Worm (Caenorhabditis elegans) whole organism, mixed stage, embryonic: ENCODE data around the gene Y54F10BM.9.

Source experiments
- blmp-1 ChIP-seq: fragments of 150-350 bp; optimal IDR thresholded peaks from 2 replicates; lab custom pipeline; 2014; ENCODE audit warnings: missing biosample characterization, missing genetic modification characterization
- nhr-2 ChIP-seq: fragments of 150-350 bp; optimal IDR thresholded peaks from 2 replicates; lab custom pipeline; 2014; ENCODE audit warnings: missing biosample characterization, missing genetic modification characterization
- pha-4 ChIP-seq: fragments of 150-350 bp; optimal IDR thresholded peaks from 2 replicates; lab custom pipeline; 2018; ENCODE audit warnings: missing biosample characterization, missing genetic modification reagents, missing genetic modification characterization
- sptf-1 ChIP-seq: sonication (generic microtip); optimal IDR thresholded peaks from 2 replicates; lab custom pipeline; 2017; ENCODE audit warnings: mild to moderate bottlenecking, missing genetic modification characterization, moderate library complexity, missing compliant biosample characterization
- unc-62 ChIP-seq: fragments of 150-350 bp; optimal IDR thresholded peaks from 2 replicates; lab custom pipeline; 2014; ENCODE audit warnings: missing biosample characterization, missing genetic modification reagents, missing genetic modification characterization
- ztf-11 ChIP-seq: fragments of 150-350 bp; optimal IDR thresholded peaks from 2 replicates; lab custom pipeline; 2014; ENCODE audit warnings: missing biosample characterization, missing genetic modification characterization

DNA sequence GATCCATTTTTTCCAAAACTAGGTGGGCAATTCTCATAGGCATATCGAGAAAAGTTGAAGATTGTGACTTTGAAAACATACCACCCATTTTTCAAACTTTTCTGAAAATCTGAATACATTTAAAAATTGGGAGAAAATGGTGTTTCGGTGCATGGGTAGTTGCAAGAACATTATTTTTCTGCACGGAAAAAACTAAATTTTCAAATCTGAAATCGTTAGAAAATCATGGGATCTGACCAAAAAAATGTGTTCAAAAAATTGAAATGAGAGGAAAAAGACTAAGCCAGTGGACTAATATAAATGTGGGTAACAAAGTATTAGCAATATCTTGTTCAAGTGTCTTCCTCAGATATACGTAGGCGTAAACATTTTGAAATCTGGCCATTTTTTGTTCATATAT is 45.9 kb downstream of the Y54F10BM.9 start, which contains the start of gene fbxa-43:
- TF ChIP-seq pha-4 (tag; lab: Kevin White, UChicago) (no peak), sptf-1 (tag; lab: Kevin White, UChicago) (no peak), unc-62 (GFP tag; lab: Kevin White, UChicago) (no peak), ztf-11 (no peak), nhr-2 (tag; lab: Kevin White, UChicago) (no peak), blmp-1 (no peak)
